Worm (Caenorhabditis elegans): Measurements from ENCODE around the gene sdc-1.

- no peak for TF ChIP-seq flt-1 (GFP tag; IDR thresholded peaks at IDR 0.05)
- no peak for TF ChIP-seq T22C8.4 (GFP tag; IDR thresholded peaks at IDR 0.05)
- no peak for TF ChIP-seq ztf-23 (GFP tag; IDR thresholded peaks at IDR 0.05)
- TF ChIP-seq cog-1 (tag; optimal IDR thresholded peaks at IDR 0.05): no peak
- TF ChIP-seq ztf-29 (GFP tag; IDR thresholded peaks at IDR 0.05): no peak
- TF ChIP-seq med-1 (GFP tag; optimal IDR thresholded peaks at IDR 0.05; ENCODE audit: insufficient read depth): no peak
- TF ChIP-seq ref-1 (GFP tag; conservative IDR thresholded peaks at IDR 0.05): no peak
- no peak for TF ChIP-seq klf-2 (GFP tag; conservative IDR thresholded peaks at IDR 0.05)
- TF ChIP-seq tab-1 (GFP tag; IDR thresholded peaks at IDR 0.05): no peak
These were observed 15.5 kb upstream of the sdc-1 start for ce11 chrX:16260077-16260476.

Data from whole organism, midembryonic.